Fruit fly (Drosophila melanogaster): ENCODE measurements around the gene Uggt.
A peak's percentile ranks its signal among the peaks of the same experiment; 100 is the strongest.

DNA sequence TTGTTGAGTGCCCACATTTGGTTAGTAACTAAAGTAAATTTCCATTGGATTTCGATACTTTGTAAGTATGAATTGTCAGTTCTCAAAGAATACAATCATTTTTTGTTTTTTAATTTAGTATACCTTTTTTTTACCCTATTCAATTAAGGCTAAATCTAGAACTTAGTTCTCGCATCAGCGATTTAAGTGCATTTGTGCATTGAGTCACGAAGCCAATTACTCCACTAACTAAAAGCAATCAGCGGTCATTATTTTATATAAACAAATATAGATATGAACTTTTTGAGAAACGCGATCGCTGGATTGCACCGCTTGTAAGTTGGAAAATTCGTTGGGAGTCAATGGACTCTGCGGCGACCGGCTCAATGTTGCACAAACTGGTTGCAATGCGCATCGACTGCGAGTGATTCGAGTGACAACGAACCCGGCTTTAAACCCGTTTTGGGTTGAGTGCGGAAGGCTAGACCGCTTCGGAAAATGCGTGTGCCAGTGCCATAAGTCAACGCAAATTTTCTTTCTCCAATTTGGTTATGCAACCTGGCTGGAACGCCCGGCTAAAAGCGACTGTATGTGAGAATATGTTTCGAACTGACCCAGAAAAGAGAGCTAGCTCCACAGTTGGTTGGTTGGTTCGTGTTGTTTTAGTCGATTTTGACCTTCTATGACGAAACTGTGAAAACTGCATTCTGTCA lies 48.5 kb upstream of the Uggt start:
- TF ChIP-seq CG8632 (GFP tag; optimal IDR thresholded peaks at IDR 0.05) (no peak), Eip93F (GFP tag; optimal IDR thresholded peaks at IDR 0.05) (no peak), Eip78C (GFP tag) (peak; percentile 18)
